Worm (Caenorhabditis elegans) whole organism, late embryonic: ENCODE data around the gene srbc-32.

Experiments
- C08G9.2 ChIP-seq: sonication (generic microtip); optimal IDR thresholded peaks from 2 replicates; lab custom pipeline; 2016; ENCODE audit warnings: mild to moderate bottlenecking, missing genetic modification characterization, moderate library complexity, missing compliant biosample characterization
- K02D7.2 ChIP-seq: sonication (generic microtip); optimal IDR thresholded peaks from 2 replicates; lab custom pipeline; 2017; ENCODE audit warnings: mild to moderate bottlenecking, missing genetic modification characterization, missing compliant biosample characterization
- T23F11.4 ChIP-seq: fragments of 200-800 bp; sonication (Bioruptor generic); optimal IDR thresholded peaks from 2 replicates; lab custom pipeline; 2018; ENCODE audit warnings: mild to moderate bottlenecking, missing genetic modification characterization, missing compliant biosample characterization
- Y22D7AL.16 ChIP-seq: sonication (generic microtip); optimal IDR thresholded peaks from 2 replicates; lab custom pipeline; 2016; ENCODE audit warnings: missing genetic modification characterization, missing compliant biosample characterization
- ahr-1 ChIP-seq: sonication (generic microtip); optimal IDR thresholded peaks from 2 replicates; lab custom pipeline; 2016; ENCODE audit warnings: missing genetic modification characterization, missing compliant biosample characterization
- ama-1 ChIP-seq: fragments of 150-350 bp; optimal IDR thresholded peaks from 2 replicates; lab custom pipeline; 2014
- ceh-19 ChIP-seq: fragments of 200-800 bp; sonication (Bioruptor generic); optimal IDR thresholded peaks from 2 replicates; lab custom pipeline; 2018; ENCODE audit warnings: mild to moderate bottlenecking, missing genetic modification characterization, missing compliant biosample characterization
- ceh-22 ChIP-seq: sonication (generic microtip); optimal IDR thresholded peaks from 2 replicates; lab custom pipeline; 2017; ENCODE audit warnings: missing biosample characterization, missing genetic modification characterization
- ceh-24 ChIP-seq: sonication (generic microtip); optimal IDR thresholded peaks from 2 replicates; lab custom pipeline; 2016; ENCODE audit warnings: mild to moderate bottlenecking, missing genetic modification characterization, missing compliant biosample characterization
- ceh-31 ChIP-seq: sonication (generic microtip); optimal IDR thresholded peaks from 2 replicates; lab custom pipeline; 2016; ENCODE audit warnings: missing genetic modification characterization, missing compliant biosample characterization
- ceh-45 ChIP-seq: fragments of 200-800 bp; sonication (Bioruptor generic); IDR thresholded peaks from 2 replicates; pipeline ENCODE4 v1.3.6; 2022; ENCODE audit warnings: missing genetic modification reagents, missing genetic modification characterization, missing compliant biosample characterization
- ceh-48 ChIP-seq: sonication (generic microtip); optimal IDR thresholded peaks from 2 replicates; lab custom pipeline; 2016; ENCODE audit warnings: missing genetic modification characterization, inconsistent platforms, missing compliant biosample characterization
- ceh-6 ChIP-seq: fragments of 200-800 bp; sonication (Bioruptor generic); optimal IDR thresholded peaks from 2 replicates; lab custom pipeline; 2018; ENCODE audit warnings: mild to moderate bottlenecking, missing genetic modification characterization, missing compliant biosample characterization
- ceh-9 ChIP-seq: sonication (generic microtip); optimal IDR thresholded peaks from 2 replicates; lab custom pipeline; 2016; ENCODE audit warnings: mild to moderate bottlenecking, missing genetic modification characterization, inconsistent platforms, missing compliant biosample characterization
- dve-1 ChIP-seq: sonication (generic microtip); optimal IDR thresholded peaks from 2 replicates; lab custom pipeline; 2017; ENCODE audit warnings: antibody characterized with exemption, mild to moderate bottlenecking, missing genetic modification characterization, missing compliant biosample characterization
- elt-2 ChIP-seq: sonication (generic microtip); optimal IDR thresholded peaks from 2 replicates; lab custom pipeline; 2016; ENCODE audit warnings: missing genetic modification reagents, missing genetic modification characterization, missing compliant biosample characterization
- elt-4 ChIP-seq: sonication (generic microtip); optimal IDR thresholded peaks from 2 replicates; lab custom pipeline; 2016; ENCODE audit warnings: missing genetic modification characterization, missing compliant biosample characterization
- ets-4 ChIP-seq: sonication (generic microtip); optimal IDR thresholded peaks from 2 replicates; lab custom pipeline; 2016; ENCODE audit warnings: missing genetic modification characterization, missing compliant biosample characterization
- eyg-1 ChIP-seq: sonication (generic microtip); optimal IDR thresholded peaks from 2 replicates; lab custom pipeline; 2016; ENCODE audit warnings: missing genotype, missing genetic modification characterization, missing compliant biosample characterization
- fax-1 ChIP-seq: sonication (generic microtip); optimal IDR thresholded peaks from 2 replicates; lab custom pipeline; 2016; ENCODE audit warnings: missing genotype, missing genetic modification characterization, missing compliant biosample characterization
- fkh-10 ChIP-seq: fragments of 150-350 bp; optimal IDR thresholded peaks from 2 replicates; lab custom pipeline; 2014; ENCODE audit warnings: missing biosample characterization, missing genetic modification reagents, missing genetic modification characterization
- hlh-30 ChIP-seq: sonication (generic microtip); optimal IDR thresholded peaks from 2 replicates; lab custom pipeline; 2017; ENCODE audit warnings: antibody characterized with exemption, missing genetic modification characterization, missing compliant biosample characterization; ENCODE audit not compliant: insufficient read depth
- hlh-8 ChIP-seq: sonication (generic microtip); optimal IDR thresholded peaks from 2 replicates; lab custom pipeline; 2016; ENCODE audit warnings: missing genotype, missing genetic modification characterization, missing compliant biosample characterization
- lim-6 ChIP-seq: sonication (generic microtip); optimal IDR thresholded peaks from 2 replicates; lab custom pipeline; 2016; ENCODE audit warnings: missing genetic modification characterization, missing compliant biosample characterization
- lin-11 ChIP-seq: fragments of 200-800 bp; sonication (Bioruptor generic); optimal IDR thresholded peaks from 2 replicates; lab custom pipeline; 2018; ENCODE audit warnings: mild to moderate bottlenecking, missing genetic modification characterization, missing compliant biosample characterization
- mec-3 ChIP-seq: sonication (generic microtip); optimal IDR thresholded peaks from 2 replicates; lab custom pipeline; 2016; ENCODE audit warnings: borderline replicate concordance, missing genetic modification characterization, missing compliant biosample characterization
- nfya-1 ChIP-seq: sonication (generic microtip); optimal IDR thresholded peaks from 2 replicates; lab custom pipeline; 2017; ENCODE audit warnings: missing genetic modification characterization, mild to moderate bottlenecking, missing compliant biosample characterization, antibody characterized with exemption, moderate library complexity
- nhr-11 ChIP-seq: fragments of 150-350 bp; optimal IDR thresholded peaks from 2 replicates; lab custom pipeline; 2014; ENCODE audit warnings: missing biosample characterization, missing genetic modification characterization
- nhr-232 ChIP-seq: sonication (generic microtip); optimal IDR thresholded peaks from 2 replicates; lab custom pipeline; 2016; ENCODE audit warnings: missing genetic modification characterization, missing compliant biosample characterization
- npax-4 ChIP-seq: sonication (generic microtip); optimal IDR thresholded peaks from 2 replicates; lab custom pipeline; 2016; ENCODE audit warnings: missing genetic modification characterization, missing compliant biosample characterization
- pax-1 ChIP-seq: fragments of 150-350 bp; optimal IDR thresholded peaks from 2 replicates; lab custom pipeline; 2014; ENCODE audit warnings: missing biosample characterization, missing genetic modification characterization
- pha-2 ChIP-seq: sonication (generic microtip); optimal IDR thresholded peaks from 2 replicates; lab custom pipeline; 2017; ENCODE audit warnings: mild to moderate bottlenecking, missing genetic modification characterization, missing compliant biosample characterization
- pros-1 ChIP-seq: fragments of 150-350 bp; optimal IDR thresholded peaks from 2 replicates; lab custom pipeline; 2014; ENCODE audit warnings: missing biosample characterization, missing genetic modification reagents, missing genetic modification characterization
- rnt-1 ChIP-seq: sonication (generic microtip); optimal IDR thresholded peaks from 2 replicates; lab custom pipeline; 2016; ENCODE audit warnings: missing genetic modification characterization, missing compliant biosample characterization
- sox-2 ChIP-seq: fragments of 200-800 bp; sonication (Bioruptor generic); IDR thresholded peaks from 2 replicates; pipeline ENCODE4 v1.3.6; 2022; ENCODE audit warnings: missing genetic modification reagents, missing genetic modification characterization, missing compliant biosample characterization
- sox-4 ChIP-seq: sonication (generic microtip); optimal IDR thresholded peaks from 2 replicates; lab custom pipeline; 2017; ENCODE audit warnings: mild to moderate bottlenecking, missing genetic modification characterization, inconsistent platforms, missing compliant biosample characterization
- tbx-7 ChIP-seq: sonication (generic microtip); optimal IDR thresholded peaks from 2 replicates; lab custom pipeline; 2016; ENCODE audit warnings: missing genotype, missing genetic modification characterization, missing compliant biosample characterization
- ttx-3 ChIP-seq: sonication (generic microtip); optimal IDR thresholded peaks from 2 replicates; lab custom pipeline; 2016; ENCODE audit warnings: missing genetic modification reagents, missing genetic modification characterization, missing compliant biosample characterization
- unc-86 ChIP-seq: sonication (generic microtip); optimal IDR thresholded peaks from 2 replicates; lab custom pipeline; 2016; ENCODE audit warnings: missing genetic modification characterization, missing compliant biosample characterization

srbc-32 gene

DNA sequence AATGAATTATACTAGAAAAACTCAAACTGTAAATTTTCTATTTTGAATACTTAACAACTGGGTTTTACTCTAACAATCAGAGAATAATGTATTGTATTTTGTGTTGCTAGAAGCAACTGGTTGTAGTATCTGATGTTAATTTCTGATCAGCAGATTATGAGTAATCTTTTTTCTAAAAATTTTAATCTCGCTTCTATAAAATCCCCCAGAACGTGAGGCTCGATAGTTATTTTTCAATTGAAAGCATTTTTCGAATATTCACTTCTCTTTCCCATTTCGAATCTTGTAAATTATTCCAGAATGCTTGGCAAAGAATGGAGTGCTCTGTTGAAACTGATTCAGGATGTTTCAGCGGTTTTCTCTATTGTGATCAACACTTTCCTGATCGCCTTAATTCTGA, 31.1 kb upstream of the srbc-32 start, which contains the start of gene str-227:
str-227 (plus strand) TSS at position 301 of the 400 bp plus-strand sequence.
- TF ChIP-seq ceh-48 (tag; lab: Kevin White, UChicago) (no peak), ceh-19 (GFP tag; lab: Kevin White, UChicago) (no peak), T23F11.4 (no peak), elt-2 (no peak), nhr-11 (tag; lab: Kevin White, UChicago) (no peak), pha-2 (tag; lab: Kevin White, UChicago) (no peak), rnt-1 (no peak), sox-2 (GFP tag; lab: Robert Waterston, UW) (no peak), ceh-9 (tag; lab: Kevin White, UChicago) (no peak), nfya-1 (no peak), ama-1 (lab: Kevin White, UChicago) (no peak), nhr-232 (tag; lab: Kevin White, UChicago) (no peak), dve-1 (tag; lab: Kevin White, UChicago) (no peak), ahr-1 (tag; lab: Kevin White, UChicago) (no peak), lim-6 (no peak), fkh-10 (GFP tag; lab: Kevin White, UChicago) (no peak)

ce11 chrV:3512381-3512780, 25.6 kb upstream of the srbc-32 start, which contains the start of gene str-226:
Gene str-226 (plus strand): TSS chrV:3512681.
- no peak for TF ChIP-seq sox-4 (tag; lab: Kevin White, UChicago)
- no peak for TF ChIP-seq rnt-1
- TF ChIP-seq ttx-3 (tag; lab: Kevin White, UChicago) = no peak
- no peak for TF ChIP-seq ets-4 (tag; lab: Kevin White, UChicago)
- TF ChIP-seq eyg-1 (tag; lab: Kevin White, UChicago) = no peak
- no peak for TF ChIP-seq npax-4 (tag; lab: Kevin White, UChicago)
- no peak for TF ChIP-seq unc-86
- TF ChIP-seq elt-4 (tag; lab: Kevin White, UChicago) = no peak
- TF ChIP-seq ama-1 (lab: Kevin White, UChicago) = no peak
- TF ChIP-seq ceh-31 (tag; lab: Kevin White, UChicago) = no peak

ce11 chrV:3509878-3510277, 23.1 kb upstream of the srbc-32 start, which contains the start of gene str-228:
Gene str-228 (plus strand): TSS chrV:3510178.
- TF ChIP-seq ceh-22 (tag; lab: Kevin White, UChicago) (no peak), ceh-6 (no peak), pros-1 (tag; lab: Kevin White, UChicago) (no peak), ceh-45 (GFP tag; lab: Robert Waterston, UW) (no peak), K02D7.2 (no peak), pax-1 (tag; lab: Kevin White, UChicago) (no peak), Y22D7AL.16 (tag; lab: Kevin White, UChicago) (no peak), mec-3 (tag; lab: Kevin White, UChicago) (no peak), hlh-8 (tag; lab: Kevin White, UChicago) (no peak), unc-86 (no peak), nhr-232 (tag; lab: Kevin White, UChicago) (no peak), fax-1 (tag; lab: Kevin White, UChicago) (no peak), tbx-7 (tag; lab: Kevin White, UChicago) (no peak), pha-2 (tag; lab: Kevin White, UChicago) (no peak), hlh-30 (tag; lab: Kevin White, UChicago) (no peak), ceh-24 (tag; lab: Kevin White, UChicago) (no peak), lin-11 (no peak), sox-4 (tag; lab: Kevin White, UChicago) (no peak), ets-4 (tag; lab: Kevin White, UChicago) (no peak)

- no peak for TF ChIP-seq C08G9.2 (tag; lab: Kevin White, UChicago)
- TF ChIP-seq, all 69 proteins: peak for 0
These were observed 20.9 kb upstream of the srbc-32 start, which contains the start of gene str-225 for ce11 chrV:3507691-3508090. Gene str-225 (plus strand): TSS chrV:3507822.
